Fruit fly (Drosophila melanogaster): Measurements from ENCODE around the gene Bsg.
A peak's percentile ranks its signal among the peaks of the same experiment; 100 is the strongest.

DNA sequence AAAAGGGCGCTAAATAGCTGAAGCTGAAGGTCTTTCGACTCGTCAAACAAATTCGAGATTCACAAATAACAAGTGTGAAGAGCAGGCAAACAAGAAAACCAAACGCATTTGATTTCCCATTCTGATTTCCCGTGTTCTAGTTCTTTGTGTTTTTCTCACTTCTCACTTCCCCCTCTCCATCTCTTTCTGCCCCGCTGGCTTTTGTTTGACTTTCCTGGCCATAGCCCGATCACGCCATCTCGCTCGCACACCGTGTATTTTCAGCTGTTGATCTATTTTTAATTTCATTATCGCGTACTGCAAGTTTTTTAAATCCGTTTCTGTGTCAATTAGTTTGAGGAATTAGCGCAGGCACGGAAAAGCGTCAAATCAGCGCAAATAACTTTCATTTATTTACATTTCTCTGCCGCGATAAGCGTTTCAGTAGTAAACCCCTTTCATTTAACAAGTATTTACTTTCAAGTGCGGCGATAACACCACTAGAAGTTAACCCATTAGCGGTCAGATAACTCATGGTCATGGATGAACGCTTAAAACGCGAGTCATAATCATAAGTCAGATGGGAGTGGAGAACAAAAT is 80.5 kb downstream of the Bsg start:
- TF ChIP-seq lola (GFP tag; optimal IDR thresholded peaks at IDR 0.05) (no peak), dl (GFP tag; optimal IDR thresholded peaks at IDR 0.05; ENCODE audit: insufficient read depth in 1 of 2, partially characterized antibody in 2 of 2) (peak in 1 of 2 experiments; percentile 3), OdsH (GFP tag; optimal IDR thresholded peaks at IDR 0.05) (no peak), h (GFP tag; optimal IDR thresholded peaks at IDR 0.05) (no peak), Hr78 (GFP tag; optimal IDR thresholded peaks at IDR 0.05) (no peak)

Measured in whole organism, wandering third instar larva.